Fruit fly (Drosophila melanogaster) whole organism, embryonic: ENCODE data around the gene Dred.

Experiments
- Aef1 ChIP-seq: fragments of 200-800 bp; sonication (Bioruptor generic); IDR thresholded peaks from 3 replicates; pipeline ENCODE4 v1.3.6; 2022; ENCODE audit warnings: missing biosample characterization, missing genetic modification characterization
- Atf-2 ChIP-seq: fragments of 200-800 bp; sonication (Bioruptor generic); optimal IDR thresholded peaks from 2 replicates; lab custom pipeline; 2016; ENCODE audit warnings: missing biosample characterization, missing genetic modification characterization
- B-H1 ChIP-seq: fragments of 200-800 bp; sonication (Bioruptor generic); IDR thresholded peaks from 3 replicates; pipeline ENCODE4 v1.3.6; 2022; ENCODE audit warnings: missing biosample characterization, missing genetic modification characterization
- CG10267 ChIP-seq: fragments of 200-800 bp; sonication (Bioruptor generic); optimal IDR thresholded peaks from 2 replicates; lab custom pipeline; 2018; ENCODE audit warnings: missing biosample characterization, mild to moderate bottlenecking, missing genetic modification characterization, moderate library complexity
- CG10366 ChIP-seq: fragments of 200-800 bp; sonication (Bioruptor generic); IDR thresholded peaks from 2 replicates; pipeline ENCODE4 v1.3.6; 2022; ENCODE audit warnings: missing biosample characterization, missing genetic modification characterization
- CG13624 ChIP-seq: fragments of 200-800 bp; sonication (Bioruptor generic); optimal IDR thresholded peaks from 2 replicates; lab custom pipeline; 2016; ENCODE audit warnings: missing biosample characterization, missing genetic modification characterization
- CG18599 ChIP-seq: fragments of 200-800 bp; sonication (Bioruptor generic); optimal IDR thresholded peaks from 3 replicates; lab custom pipeline; 2017; ENCODE audit warnings: missing biosample characterization, missing genetic modification characterization, mild to moderate bottlenecking, moderate library complexity, missing genetic modification reagents
- CG30431 ChIP-seq: fragments of 200-800 bp; sonication (Bioruptor generic); optimal IDR thresholded peaks from 2 replicates; lab custom pipeline; 2017; ENCODE audit warnings: missing biosample characterization, missing genetic modification characterization
- CG32767 ChIP-seq: fragments of 200-800 bp; sonication (Bioruptor generic); IDR thresholded peaks from 2 replicates; pipeline ENCODE4 v1.3.6; 2022; ENCODE audit warnings: missing biosample characterization, missing genetic modification characterization
- CG34224 ChIP-seq: fragments of 200-800 bp; sonication (Bioruptor generic); IDR thresholded peaks from 3 replicates; pipeline ENCODE4 v1.3.6; 2022; ENCODE audit warnings: missing biosample characterization, missing genetic modification characterization; ENCODE audit not compliant: partially characterized antibody
- CG4707 ChIP-seq: fragments of 200-800 bp; sonication (Bioruptor generic); optimal IDR thresholded peaks from 2 replicates; lab custom pipeline; 2018; ENCODE audit warnings: missing biosample characterization, mild to moderate bottlenecking, missing genetic modification characterization, moderate library complexity
- CG6654 ChIP-seq: fragments of 200-800 bp; sonication (Bioruptor generic); optimal IDR thresholded peaks from 2 replicates; lab custom pipeline; 2017; ENCODE audit warnings: missing biosample characterization, mild to moderate bottlenecking, missing genetic modification characterization
- CG6791 ChIP-seq: fragments of 200-800 bp; sonication (Bioruptor generic); IDR thresholded peaks from 3 replicates; pipeline ENCODE4 v1.3.6; 2022; ENCODE audit warnings: missing biosample characterization, missing genetic modification characterization; ENCODE audit not compliant: partially characterized antibody
- CG7987 ChIP-seq: fragments of 200-800 bp; sonication (Bioruptor generic); optimal IDR thresholded peaks from 2 replicates; lab custom pipeline; 2018; ENCODE audit warnings: missing biosample characterization, mild to moderate bottlenecking, missing genetic modification characterization, moderate library complexity
- CG8089 ChIP-seq: fragments of 200-800 bp; sonication (Bioruptor generic); optimal IDR thresholded peaks from 3 replicates; lab custom pipeline; 2016; ENCODE audit warnings: missing biosample characterization, missing genetic modification characterization
- CG9609 ChIP-seq: fragments of 200-800 bp; sonication (Bioruptor generic); optimal IDR thresholded peaks from 3 replicates; lab custom pipeline; 2016; ENCODE audit warnings: missing biosample characterization, missing genetic modification characterization
- Camta ChIP-seq: fragments of 200-800 bp; sonication (Bioruptor generic); optimal IDR thresholded peaks from 2 replicates; lab custom pipeline; 2016; ENCODE audit warnings: missing biosample characterization, missing genetic modification characterization
- CoRest ChIP-seq: fragments of 200-800 bp; sonication (Bioruptor generic); optimal IDR thresholded peaks from 3 replicates; lab custom pipeline; 2018; ENCODE audit warnings: missing biosample characterization, mild to moderate bottlenecking, missing genetic modification characterization, moderate library complexity
- CrebB ChIP-seq: fragments of 200-800 bp; sonication (Bioruptor generic); optimal IDR thresholded peaks from 3 replicates; lab custom pipeline; 2018; ENCODE audit warnings: missing biosample characterization, mild to moderate bottlenecking, missing genetic modification characterization
- D19A ChIP-seq: fragments of 200-800 bp; optimal IDR thresholded peaks from 3 replicates; lab custom pipeline; 2019; ENCODE audit warnings: missing biosample characterization, mild to moderate bottlenecking, missing genetic modification characterization, moderate library complexity
- Ets65A ChIP-seq: fragments of 200-800 bp; sonication (Bioruptor generic); peaks from one replicate; lab custom pipeline; 2016; ENCODE audit warnings: missing biosample characterization, missing genetic modification characterization
- H15 ChIP-seq: fragments of 200-800 bp; sonication (Bioruptor generic); IDR thresholded peaks from 3 replicates; pipeline ENCODE4 v1.3.6; 2022; ENCODE audit warnings: missing biosample characterization, missing genetic modification characterization
- Hey ChIP-seq: fragments of 200-800 bp; sonication (Bioruptor generic); optimal IDR thresholded peaks from 3 replicates; lab custom pipeline; 2018; ENCODE audit warnings: missing biosample characterization, mild to moderate bottlenecking, missing genetic modification characterization
- HmgZ ChIP-seq: fragments of 200-800 bp; sonication (Bioruptor generic); optimal IDR thresholded peaks from 2 replicates; lab custom pipeline; 2018; ENCODE audit warnings: missing biosample characterization, mild to moderate bottlenecking, missing genetic modification characterization
- Hmr ChIP-seq: fragments of 200-800 bp; sonication (Bioruptor generic); optimal IDR thresholded peaks from 3 replicates; lab custom pipeline; 2017; ENCODE audit warnings: mild to moderate bottlenecking, missing biosample characterization, missing genetic modification reagents, missing genetic modification characterization
- MESR4 ChIP-seq: fragments of 200-800 bp; sonication (Bioruptor generic); optimal IDR thresholded peaks from 2 replicates; lab custom pipeline; 2018; ENCODE audit warnings: missing biosample characterization, mild to moderate bottlenecking, missing genetic modification characterization, moderate library complexity
- Mes4 ChIP-seq: fragments of 200-800 bp; sonication (Bioruptor generic); optimal IDR thresholded peaks from 2 replicates; lab custom pipeline; 2016; ENCODE audit warnings: missing biosample characterization, missing genetic modification characterization
- Ravus ChIP-seq: fragments of 200-800 bp; sonication (Bioruptor generic); IDR thresholded peaks from 2 replicates; pipeline ENCODE4 v1.3.6; 2022; ENCODE audit warnings: missing biosample characterization, missing genetic modification characterization
- Rfx ChIP-seq: fragments of 200-800 bp; sonication (Bioruptor generic); IDR thresholded peaks from 2 replicates; pipeline ENCODE4 v1.3.6; 2022; ENCODE audit warnings: missing biosample characterization, missing genetic modification characterization
- TFAM ChIP-seq: fragments of 200-800 bp; sonication (Bioruptor generic); optimal IDR thresholded peaks from 2 replicates; lab custom pipeline; 2017; ENCODE audit warnings: missing biosample characterization, missing genetic modification characterization, inconsistent platforms
- al ChIP-seq: fragments of 200-800 bp; sonication (Bioruptor generic); IDR thresholded peaks from 2 replicates; pipeline ENCODE4 v1.3.6; 2022; ENCODE audit warnings: missing biosample characterization, missing genetic modification characterization
- cg ChIP-seq: fragments of 200-800 bp; sonication (Bioruptor generic); optimal IDR thresholded peaks from 3 replicates; lab custom pipeline; 2019; ENCODE audit warnings: missing biosample characterization, mild to moderate bottlenecking, missing genetic modification characterization, moderate library complexity
- crp ChIP-seq, 2 experiments: fragments of 200-800 bp; sonication (Bioruptor generic); optimal IDR thresholded peaks; 2 replicates in 1 of 2; 3 replicates in 1 of 2; lab custom pipeline; 2017; ENCODE audit warnings: missing biosample characterization in 2 of 2, missing genetic modification characterization in 2 of 2, mild to moderate bottlenecking in 1 of 2, moderate library complexity in 1 of 2
- dimm ChIP-seq: fragments of 200-800 bp; sonication (Bioruptor generic); IDR thresholded peaks from 2 replicates; pipeline ENCODE4 v1.3.6; 2022; ENCODE audit warnings: missing biosample characterization, missing genetic modification characterization
- ems ChIP-seq: fragments of 200-800 bp; sonication (Bioruptor generic); optimal IDR thresholded peaks from 3 replicates; lab custom pipeline; 2016; ENCODE audit warnings: missing biosample characterization, missing genetic modification characterization
- fd102C ChIP-seq: fragments of 200-800 bp; sonication (Bioruptor generic); optimal IDR thresholded peaks from 2 replicates; lab custom pipeline; 2018; ENCODE audit warnings: missing biosample characterization, mild to moderate bottlenecking, missing genetic modification characterization, moderate library complexity
- gfzf ChIP-seq: fragments of 200-800 bp; sonication (Bioruptor generic); optimal IDR thresholded peaks from 2 replicates; lab custom pipeline; 2016; ENCODE audit warnings: missing biosample characterization, mild to moderate bottlenecking, missing genetic modification characterization, moderate library complexity
- gsb-n ChIP-seq: fragments of 200-800 bp; sonication (Bioruptor generic); optimal IDR thresholded peaks from 3 replicates; lab custom pipeline; 2018; ENCODE audit warnings: missing biosample characterization, mild to moderate bottlenecking, missing genetic modification characterization
- ham ChIP-seq: fragments of 200-800 bp; sonication (Bioruptor generic); IDR thresholded peaks from 2 replicates; pipeline ENCODE4 v1.3.6; 2022; ENCODE audit warnings: missing biosample characterization, missing genetic modification characterization
- her ChIP-seq: fragments of 200-800 bp; sonication (Bioruptor generic); optimal IDR thresholded peaks from 2 replicates; lab custom pipeline; 2016; ENCODE audit warnings: missing biosample characterization, missing genetic modification characterization
- hkb ChIP-seq, 2 experiments: fragments of 200-800 bp in 1 of 2; fragments of >200 bp in 1 of 2; sonication (Bioruptor generic) in 1 of 2; IDR thresholded peaks in 1 of 2; optimal IDR thresholded peaks in 1 of 2; 2 replicates each; pipeline versions ENCODE4 v1.3.6 to Lab custom; 2017 to 2022; ENCODE audit warnings: missing biosample characterization in 1 of 2, missing genetic modification characterization in 1 of 2
- mld ChIP-seq: fragments of 200-800 bp; sonication (Bioruptor generic); IDR thresholded peaks from 3 replicates; pipeline ENCODE4 v1.3.6; 2022; ENCODE audit warnings: missing biosample characterization, missing genetic modification characterization; ENCODE audit not compliant: partially characterized antibody
- oc ChIP-seq: fragments of 200-800 bp; sonication (Bioruptor generic); optimal IDR thresholded peaks from 2 replicates; lab custom pipeline; 2018; ENCODE audit warnings: missing biosample characterization, mild to moderate bottlenecking, missing genetic modification characterization, moderate library complexity
- pb ChIP-seq: fragments of 200-800 bp; sonication (Bioruptor generic); optimal IDR thresholded peaks from 3 replicates; lab custom pipeline; 2016; ENCODE audit warnings: missing biosample characterization, missing genetic modification characterization
- schlank ChIP-seq: fragments of 200-800 bp; sonication (Bioruptor generic); optimal IDR thresholded peaks from 2 replicates; lab custom pipeline; 2018; ENCODE audit warnings: missing biosample characterization, mild to moderate bottlenecking, missing genetic modification characterization
- sqz ChIP-seq: fragments of 200-800 bp; sonication (Bioruptor generic); optimal IDR thresholded peaks from 3 replicates; lab custom pipeline; 2018; ENCODE audit warnings: missing biosample characterization, mild to moderate bottlenecking, missing genetic modification characterization
- tll ChIP-seq, 2 experiments: fragments of 200-800 bp in 1 of 2; fragments of >200 bp in 1 of 2; sonication (Bioruptor generic) in 1 of 2; optimal IDR thresholded peaks; 2 replicates each; lab custom pipeline; 2017 to 2019; ENCODE audit warnings: missing biosample characterization in 2 of 2, missing genetic modification characterization in 2 of 2, mild to moderate bottlenecking in 1 of 2, moderate library complexity in 1 of 2
- trh ChIP-seq: fragments of 200-800 bp; sonication (Bioruptor generic); optimal IDR thresholded peaks from 2 replicates; lab custom pipeline; 2016; ENCODE audit warnings: missing biosample characterization, missing genetic modification characterization
- wdn ChIP-seq: fragments of 200-800 bp; sonication (Bioruptor generic); IDR thresholded peaks from 2 replicates; pipeline ENCODE4 v1.3.6; 2022; ENCODE audit warnings: missing biosample characterization, missing genetic modification characterization
- yki ChIP-seq: fragments of >200 bp; optimal IDR thresholded peaks from 3 replicates; lab custom pipeline; 2018

Dred gene

DNA sequence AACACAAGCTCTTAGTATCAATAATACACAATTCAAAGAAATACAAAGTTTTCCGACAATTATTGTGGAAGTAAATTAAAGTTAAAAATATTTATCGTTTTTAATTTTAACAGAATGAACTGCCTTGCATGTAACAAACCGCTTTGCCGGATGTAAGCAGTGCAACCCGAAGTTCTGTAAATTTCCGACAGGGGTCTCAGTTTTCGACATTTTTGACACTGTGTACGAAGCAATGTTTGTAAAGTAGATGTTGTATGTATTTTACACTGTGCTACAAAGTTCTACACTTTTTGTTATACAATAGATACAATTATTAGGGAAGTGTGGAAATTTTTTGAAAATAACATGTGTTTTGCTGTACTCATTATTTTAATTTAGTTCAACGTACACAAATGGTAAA, 27.5 kb downstream of the Dred start (continued):
- TF ChIP-seq MESR4 (GFP tag; lab: Kevin White, UChicago) (no peak), Aef1 (GFP tag; lab: Robert Waterston, UW) (peak; percentile 90), CrebB (tag; lab: Kevin White, UChicago) (peak; percentile 48), B-H1 (GFP tag; lab: Robert Waterston, UW) (peak; percentile 84), fd102C (peak; percentile 83), Ets65A (GFP tag; lab: Kevin White, UChicago) (peak; percentile 100), gsb-n (tag; lab: Kevin White, UChicago) (peak; percentile 78), HmgZ (tag; lab: Kevin White, UChicago) (peak; percentile 85), gfzf (GFP tag; lab: Kevin White, UChicago) (peak; percentile 21), Mes4 (GFP tag; lab: Kevin White, UChicago) (peak; percentile 75), CG34224 (GFP tag; lab: Robert Waterston, UW) (no peak), dimm (GFP tag; lab: Robert Waterston, UW) (peak; percentile 82), tll (GFP tag; optimal IDR thresholded peaks at IDR 0.05; lab: Kevin White, UChicago) (peak in 1 of 2 experiments; percentile 28), CG32767 (GFP tag; lab: Robert Waterston, UW) (peak; percentile 65), Camta (GFP tag; lab: Kevin White, UChicago) (peak; percentile 97), CG6654 (GFP tag; lab: Kevin White, UChicago) (peak; percentile 69), Rfx (GFP tag; lab: Robert Waterston, UW) (peak; percentile 98), mld (GFP tag; lab: Robert Waterston, UW) (no peak), trh (GFP tag; lab: Kevin White, UChicago) (peak; percentile 88), her (GFP tag; lab: Kevin White, UChicago) (peak; percentile 84), pb (GFP tag; lab: Kevin White, UChicago) (peak; percentile 95), CG10366 (GFP tag; lab: Robert Waterston, UW) (peak; percentile 91), H15 (GFP tag; lab: Robert Waterston, UW) (peak; percentile 97), schlank (tag; lab: Kevin White, UChicago) (peak; percentile 81), CG18599 (GFP tag; lab: Kevin White, UChicago) (peak; percentile 84), ham (GFP tag; lab: Robert Waterston, UW) (peak; percentile 92), Ravus (GFP tag; lab: Robert Waterston, UW) (peak; percentile 27; the same call in 1 of the 2 replicates), cg (GFP tag; lab: Kevin White, UChicago) (no peak), Hey (no peak), ems (GFP tag; lab: Kevin White, UChicago) (peak; percentile 89), CG9609 (peak; percentile 89), oc (tag; lab: Kevin White, UChicago) (peak; percentile 44), crp (GFP tag; optimal IDR thresholded peaks at IDR 0.05; lab: Kevin White, UChicago) (peak in 1 of 2 experiments; percentile 50), CG4707 (GFP tag; lab: Kevin White, UChicago) (peak; percentile 48), CG8089 (GFP tag; lab: Kevin White, UChicago) (peak; percentile 88), TFAM (GFP tag; lab: Kevin White, UChicago) (peak; percentile 27), CoRest (tag; lab: Kevin White, UChicago) (peak; percentile 83), Hmr (GFP tag; lab: Kevin White, UChicago) (peak; percentile 92), D19A (peak; percentile 62), CG30431 (peak; percentile 91), CG7987 (GFP tag; lab: Kevin White, UChicago) (peak; percentile 97), CG10267 (peak; percentile 70), al (GFP tag; lab: Robert Waterston, UW) (peak; percentile 91), hkb (optimal IDR thresholded peaks at IDR 0.05; lab: Kevin White, UChicago) (no peak), hkb (GFP tag; IDR thresholded peaks at IDR 0.05; lab: Robert Waterston, UW) (no peak; the same call in 1 of the 2 replicates), CG6791 (GFP tag; lab: Robert Waterston, UW) (peak; percentile 75), Atf-2 (GFP tag; lab: Kevin White, UChicago) (peak; percentile 76), wdn (GFP tag; lab: Robert Waterston, UW) (peak; percentile 87), CG13624 (GFP tag; lab: Kevin White, UChicago) (peak; percentile 94), yki (lab: Kevin White, UChicago) (peak; percentile 6), sqz (no peak)
